Fruit fly (Drosophila melanogaster) whole organism, embryonic: Measurements from ENCODE around the gene Gale.

Experiments used
- Atf3 ChIP-seq: fragments of 200-800 bp; sonication (Bioruptor generic); optimal IDR thresholded peaks from 3 replicates; lab custom pipeline; 2016; ENCODE audit warnings: missing biosample characterization, missing genetic modification characterization
- Bgb ChIP-seq: fragments of 200-800 bp; sonication (Bioruptor generic); IDR thresholded peaks from 2 replicates; pipeline ENCODE4 v1.3.6; 2022; ENCODE audit warnings: missing biosample characterization, missing genetic modification characterization; ENCODE audit not compliant: partially characterized antibody
- BtbVII ChIP-seq: fragments of 200-800 bp; sonication (Bioruptor generic); optimal IDR thresholded peaks from 3 replicates; lab custom pipeline; 2017; ENCODE audit warnings: missing biosample characterization, mild to moderate bottlenecking, missing genetic modification characterization
- CG10147 ChIP-seq: fragments of 200-800 bp; sonication (Bioruptor generic); optimal IDR thresholded peaks from 2 replicates; lab custom pipeline; 2019; ENCODE audit warnings: missing biosample characterization, mild to moderate bottlenecking, missing genetic modification characterization, moderate library complexity
- CG10321 ChIP-seq: fragments of 200-800 bp; sonication (Bioruptor generic); IDR thresholded peaks from 2 replicates; pipeline ENCODE4 v1.3.6; 2022; ENCODE audit warnings: missing biosample characterization, missing genetic modification characterization
- CG12071 ChIP-seq: fragments of 200-800 bp; sonication (Bioruptor generic); optimal IDR thresholded peaks from 3 replicates; lab custom pipeline; 2018; ENCODE audit warnings: missing biosample characterization, mild to moderate bottlenecking, missing genetic modification characterization
- CG1233 ChIP-seq: fragments of 200-800 bp; sonication (Bioruptor generic); optimal IDR thresholded peaks from 4 replicates; lab custom pipeline; 2018; ENCODE audit warnings: missing biosample characterization, mild to moderate bottlenecking, missing genetic modification characterization
- CG15479 ChIP-seq: fragments of 200-800 bp; sonication (Bioruptor generic); optimal IDR thresholded peaks from 3 replicates; lab custom pipeline; 2019; ENCODE audit warnings: missing biosample characterization, mild to moderate bottlenecking, missing genetic modification characterization, moderate library complexity
- CG15696 ChIP-seq: fragments of 200-800 bp; sonication (Bioruptor generic); optimal IDR thresholded peaks from 2 replicates; lab custom pipeline; 2019; ENCODE audit warnings: missing biosample characterization, mild to moderate bottlenecking, missing genetic modification characterization, moderate library complexity
- CG1647 ChIP-seq: fragments of 200-800 bp; sonication (Bioruptor generic); optimal IDR thresholded peaks from 3 replicates; lab custom pipeline; 2016; ENCODE audit warnings: missing biosample characterization, missing genetic modification characterization
- CG16863 ChIP-seq: fragments of 200-800 bp; sonication (Bioruptor generic); optimal IDR thresholded peaks from 3 replicates; lab custom pipeline; 2016; ENCODE audit warnings: missing biosample characterization, missing genetic modification characterization
- CG2678 ChIP-seq: fragments of 200-800 bp; sonication (Bioruptor generic); optimal IDR thresholded peaks from 3 replicates; lab custom pipeline; 2019; ENCODE audit warnings: missing biosample characterization, mild to moderate bottlenecking, missing genetic modification characterization, moderate library complexity
- CG7271 ChIP-seq: fragments of 200-800 bp; sonication (Bioruptor generic); optimal IDR thresholded peaks from 2 replicates; lab custom pipeline; 2018; ENCODE audit warnings: missing biosample characterization, mild to moderate bottlenecking, missing genetic modification characterization, moderate library complexity
- CG9876 ChIP-seq: fragments of 200-800 bp; sonication (Bioruptor generic); optimal IDR thresholded peaks from 2 replicates; lab custom pipeline; 2016; ENCODE audit warnings: missing biosample characterization, missing genetic modification characterization
- Chrac-16 ChIP-seq: fragments of 200-800 bp; sonication (Bioruptor generic); optimal IDR thresholded peaks from 3 replicates; lab custom pipeline; 2016; ENCODE audit warnings: missing biosample characterization, missing genetic modification characterization
- Doc2 ChIP-seq: fragments of 200-800 bp; sonication (Bioruptor generic); IDR thresholded peaks from 2 replicates; pipeline ENCODE4 v1.3.6; 2022; ENCODE audit warnings: missing biosample characterization, missing genetic modification characterization
- Dref ChIP-seq: fragments of 200-800 bp; sonication (Bioruptor generic); IDR thresholded peaks from 2 replicates; pipeline ENCODE4 v1.3.6; 2022; ENCODE audit warnings: missing biosample characterization, missing genetic modification characterization
- H2.0 ChIP-seq: fragments of 200-800 bp; sonication (Bioruptor generic); IDR thresholded peaks from 2 replicates; pipeline ENCODE4 v1.3.6; 2022; ENCODE audit warnings: missing biosample characterization, missing genetic modification characterization
- HLH3B ChIP-seq: fragments of 200-800 bp; sonication (Bioruptor generic); IDR thresholded peaks from 2 replicates; pipeline ENCODE4 v1.3.6; 2022; ENCODE audit warnings: missing biosample characterization, missing genetic modification characterization
- MESR4 ChIP-seq: fragments of 200-800 bp; sonication (Bioruptor generic); optimal IDR thresholded peaks from 2 replicates; lab custom pipeline; 2018; ENCODE audit warnings: missing biosample characterization, mild to moderate bottlenecking, missing genetic modification characterization, moderate library complexity
- Meics ChIP-seq: fragments of 200-800 bp; sonication (Bioruptor generic); optimal IDR thresholded peaks from 2 replicates; lab custom pipeline; 2017; ENCODE audit warnings: missing biosample characterization, mild to moderate bottlenecking, missing genetic modification characterization
- NFAT ChIP-seq: fragments of 200-800 bp; sonication (Bioruptor generic); IDR thresholded peaks from 2 replicates; pipeline ENCODE4 v1.3.6; 2022; ENCODE audit warnings: missing biosample characterization, missing genetic modification characterization
- ac ChIP-seq: fragments of 200-800 bp; sonication (Bioruptor generic); optimal IDR thresholded peaks from 3 replicates; lab custom pipeline; 2017; ENCODE audit warnings: missing biosample characterization, mild to moderate bottlenecking, missing genetic modification characterization
- br ChIP-seq: fragments of >200 bp; optimal IDR thresholded peaks from 2 replicates; lab custom pipeline; 2017
- chn ChIP-seq: fragments of 200-800 bp; sonication (Bioruptor generic); optimal IDR thresholded peaks from 2 replicates; lab custom pipeline; 2016; ENCODE audit warnings: missing biosample characterization, missing genetic modification characterization
- ci ChIP-seq: fragments of 200-800 bp; sonication (Bioruptor generic); IDR thresholded peaks from 3 replicates; pipeline ENCODE4 v1.3.6; 2022; ENCODE audit warnings: missing biosample characterization, missing genetic modification characterization
- crol ChIP-seq: fragments of 200-800 bp; sonication (Bioruptor generic); IDR thresholded peaks from 2 replicates; pipeline ENCODE4 v1.3.6; 2022; ENCODE audit warnings: missing biosample characterization, missing genetic modification characterization
- fd102C ChIP-seq: fragments of 200-800 bp; sonication (Bioruptor generic); optimal IDR thresholded peaks from 2 replicates; lab custom pipeline; 2018; ENCODE audit warnings: missing biosample characterization, mild to moderate bottlenecking, missing genetic modification characterization, moderate library complexity
- gro ChIP-seq: fragments of 200-800 bp; sonication (Bioruptor generic); optimal IDR thresholded peaks from 2 replicates; lab custom pipeline; 2016; ENCODE audit warnings: missing biosample characterization, missing genetic modification characterization
- h ChIP-seq: fragments of >200 bp; optimal IDR thresholded peaks from 2 replicates; lab custom pipeline; 2017
- jumu ChIP-seq: fragments of 200-800 bp; sonication (Bioruptor generic); optimal IDR thresholded peaks from 3 replicates; lab custom pipeline; 2016; ENCODE audit warnings: missing biosample characterization, missing genetic modification characterization
- kni ChIP-seq: fragments of 200-800 bp; sonication (Bioruptor generic); optimal IDR thresholded peaks from 3 replicates; lab custom pipeline; 2017; ENCODE audit warnings: mild to moderate bottlenecking, missing biosample characterization, missing genetic modification reagents, missing genetic modification characterization
- lmd ChIP-seq: fragments of 200-800 bp; sonication (Bioruptor generic); IDR thresholded peaks from 2 replicates; pipeline ENCODE4 v1.3.6; 2022; ENCODE audit warnings: missing biosample characterization, missing genetic modification characterization
- nau ChIP-seq: fragments of 200-800 bp; sonication (Bioruptor generic); optimal IDR thresholded peaks from 3 replicates; lab custom pipeline; 2017; ENCODE audit warnings: missing biosample characterization, mild to moderate bottlenecking, missing genetic modification characterization, missing genetic modification reagents
- oc ChIP-seq: fragments of 200-800 bp; sonication (Bioruptor generic); optimal IDR thresholded peaks from 2 replicates; lab custom pipeline; 2018; ENCODE audit warnings: missing biosample characterization, mild to moderate bottlenecking, missing genetic modification characterization, moderate library complexity
- otp ChIP-seq: fragments of 200-800 bp; sonication (Bioruptor generic); IDR thresholded peaks from 3 replicates; pipeline ENCODE4, ENCODE4 v1.3.6; 2022; ENCODE audit warnings: missing biosample characterization, missing genetic modification characterization
- pan ChIP-seq, 4 experiments: fragments of >200 bp in 3 of 4; fragments of 200-800 bp in 1 of 4; sonication (Bioruptor generic) in 1 of 4; optimal IDR thresholded peaks in 3 of 4; IDR thresholded peaks in 1 of 4; 2 replicates each; pipeline versions ENCODE4 v1.3.6 to Lab custom; 2017 to 2022; ENCODE audit warnings: missing biosample characterization in 2 of 4, missing genetic modification characterization in 2 of 4, mixed read lengths in 1 of 4
- ssp ChIP-seq: fragments of 200-800 bp; sonication (Bioruptor generic); IDR thresholded peaks from 2 replicates; pipeline ENCODE4 v1.3.6; 2022; ENCODE audit warnings: missing biosample characterization, missing genetic modification characterization
- stc ChIP-seq: fragments of 200-800 bp; sonication (Bioruptor generic); IDR thresholded peaks from 2 replicates; pipeline ENCODE4 v1.3.6; 2022; ENCODE audit warnings: missing biosample characterization, missing genetic modification characterization
- tna ChIP-seq: fragments of 200-800 bp; sonication (Bioruptor generic); IDR thresholded peaks from 2 replicates; pipeline ENCODE4 v1.3.6; 2022; ENCODE audit warnings: missing biosample characterization, missing genetic modification characterization; ENCODE audit not compliant: partially characterized antibody
- unpg ChIP-seq: fragments of 200-800 bp; sonication (Bioruptor generic); optimal IDR thresholded peaks from 3 replicates; lab custom pipeline; 2018; ENCODE audit warnings: missing biosample characterization, mild to moderate bottlenecking, missing genetic modification characterization, moderate library complexity

Gale gene

dm6 chr3L:641436-641835, 6.9 kb upstream of the Gale start (continued):
- TF ChIP-seq CG10321 (GFP tag; lab: Robert Waterston, UW) (peak; percentile 2; the same call in 1 of the 2 replicates), CG10147 (GFP tag; lab: Kevin White, UChicago) (no peak), br (lab: Kevin White, UChicago) (no peak), ci (GFP tag; lab: Robert Waterston, UW) (peak; percentile 79), unpg (GFP tag; lab: Kevin White, UChicago) (no peak), otp (GFP tag; lab: Robert Waterston, UW) (peak; percentile 34; the same call in 1 of the 3 replicates), pan (optimal IDR thresholded peaks at IDR 0.05; lab: Kevin White, UChicago) (no peak), pan (GFP tag; optimal IDR thresholded peaks at IDR 0.05 in 1 of 2, IDR thresholded peaks at IDR 0.05 in 1 of 2) (no peak), CG7271 (no peak), NFAT (GFP tag; lab: Robert Waterston, UW) (0 out of 2 replicates have a peak, but pooled peaks have one; percentile 6), CG1647 (no peak), jumu (GFP tag; lab: Kevin White, UChicago) (no peak), nau (GFP tag; lab: Kevin White, UChicago) (no peak), kni (GFP tag; lab: Kevin White, UChicago) (no peak), fd102C (GFP tag; lab: Kevin White, UChicago) (no peak), chn (GFP tag; lab: Kevin White, UChicago) (no peak), Atf3 (no peak), Bgb (0 out of 2 replicates have a peak, but pooled peaks have one; percentile 13), HLH3B (GFP tag; lab: Robert Waterston, UW) (no peak), crol (GFP tag; lab: Robert Waterston, UW) (peak; percentile 76; the same call in 1 of the 2 replicates), ac (GFP tag; lab: Kevin White, UChicago) (no peak), CG9876 (no peak), CG15696 (tag; lab: Kevin White, UChicago) (no peak), stc (GFP tag; lab: Robert Waterston, UW) (0 out of 2 replicates have a peak, but pooled peaks have one; percentile 27), CG16863 (GFP tag; lab: Kevin White, UChicago) (no peak), ssp (GFP tag; lab: Robert Waterston, UW) (no peak), gro (no peak), lmd (GFP tag; lab: Robert Waterston, UW) (0 out of 2 replicates have a peak, but pooled peaks have one; percentile 16), Doc2 (no peak), Dref (GFP tag; lab: Robert Waterston, UW) (no peak), CG15479 (GFP tag; lab: Kevin White, UChicago) (no peak), CG2678 (no peak), MESR4 (GFP tag; lab: Kevin White, UChicago) (no peak), h (no peak), BtbVII (GFP tag; lab: Kevin White, UChicago) (no peak), Chrac-16 (GFP tag; lab: Kevin White, UChicago) (no peak), Meics (GFP tag; lab: Kevin White, UChicago) (no peak), oc (no peak), CG12071 (no peak), CG1233 (GFP tag; lab: Kevin White, UChicago) (no peak), tna (no peak), H2.0 (GFP tag; lab: Robert Waterston, UW) (no peak)
- TF ChIP-seq, all 482 proteins: peak for 37
